Fruit fly (Drosophila melanogaster) whole organism, embryonic: ENCODE measurements around the gene CG12206.
A peak's percentile ranks its signal among the peaks of the same experiment; 100 is the strongest.

Experiments
- Bgb ChIP-seq: fragments of 200-800 bp; sonication (Bioruptor generic); IDR thresholded peaks from 2 replicates; pipeline ENCODE4 v1.3.6; 2022; ENCODE audit warnings: missing biosample characterization, missing genetic modification characterization; ENCODE audit not compliant: partially characterized antibody
- BtbVII ChIP-seq: fragments of 200-800 bp; sonication (Bioruptor generic); optimal IDR thresholded peaks from 3 replicates; lab custom pipeline; 2017; ENCODE audit warnings: missing biosample characterization, mild to moderate bottlenecking, missing genetic modification characterization
- CG11695 ChIP-seq: fragments of 200-800 bp; sonication (Bioruptor generic); IDR thresholded peaks from 3 replicates; pipeline ENCODE4 v1.3.6; 2022; ENCODE audit warnings: missing biosample characterization, missing genetic modification characterization
- CG12769 ChIP-seq: fragments of 200-800 bp; sonication (Bioruptor generic); optimal IDR thresholded peaks from 2 replicates; lab custom pipeline; 2019; ENCODE audit warnings: missing biosample characterization, mild to moderate bottlenecking, missing genetic modification characterization, moderate library complexity
- CG13424 ChIP-seq: fragments of 200-800 bp; sonication (Bioruptor generic); optimal IDR thresholded peaks from 2 replicates; lab custom pipeline; 2019; ENCODE audit warnings: missing biosample characterization, mild to moderate bottlenecking, missing genetic modification characterization, moderate library complexity
- CG13624 ChIP-seq: fragments of 200-800 bp; sonication (Bioruptor generic); optimal IDR thresholded peaks from 2 replicates; lab custom pipeline; 2016; ENCODE audit warnings: missing biosample characterization, missing genetic modification characterization
- CG13894 ChIP-seq: fragments of 200-800 bp; sonication (Bioruptor generic); optimal IDR thresholded peaks from 3 replicates; lab custom pipeline; 2018; ENCODE audit warnings: missing biosample characterization, mild to moderate bottlenecking, missing genetic modification characterization, moderate library complexity
- CG1529 ChIP-seq: fragments of 200-800 bp; sonication (Bioruptor generic); optimal IDR thresholded peaks from 3 replicates; lab custom pipeline; 2018; ENCODE audit warnings: missing biosample characterization, missing genetic modification characterization
- CG15696 ChIP-seq: fragments of 200-800 bp; sonication (Bioruptor generic); optimal IDR thresholded peaks from 2 replicates; lab custom pipeline; 2019; ENCODE audit warnings: missing biosample characterization, mild to moderate bottlenecking, missing genetic modification characterization, moderate library complexity
- CG1832 ChIP-seq: fragments of 200-800 bp; sonication (Bioruptor generic); optimal IDR thresholded peaks from 2 replicates; lab custom pipeline; 2017; ENCODE audit warnings: missing biosample characterization, mild to moderate bottlenecking, missing genetic modification characterization, inconsistent platforms
- CG2120 ChIP-seq: fragments of 200-800 bp; sonication (Bioruptor generic); optimal IDR thresholded peaks from 3 replicates; lab custom pipeline; 2016; ENCODE audit warnings: missing biosample characterization, missing genetic modification characterization
- CG31388 ChIP-seq: fragments of 200-800 bp; sonication (Bioruptor generic); optimal IDR thresholded peaks from 2 replicates; lab custom pipeline; 2016; ENCODE audit warnings: missing biosample characterization, missing genetic modification characterization
- CG32532 ChIP-seq: fragments of 200-800 bp; sonication (Bioruptor generic); IDR thresholded peaks from 2 replicates; pipeline ENCODE4 v1.3.6; 2022; ENCODE audit warnings: missing biosample characterization, missing genetic modification characterization
- CG3407 ChIP-seq: fragments of 200-800 bp; sonication (Bioruptor generic); optimal IDR thresholded peaks from 2 replicates; lab custom pipeline; 2018; ENCODE audit warnings: missing biosample characterization, mild to moderate bottlenecking, missing genetic modification characterization
- CG34376 ChIP-seq: fragments of 200-800 bp; sonication (Bioruptor generic); optimal IDR thresholded peaks from 2 replicates; lab custom pipeline; 2018; ENCODE audit warnings: missing biosample characterization, mild to moderate bottlenecking, missing genetic modification characterization
- CG42726 ChIP-seq: fragments of 200-800 bp; sonication (Bioruptor generic); IDR thresholded peaks from 2 replicates; pipeline ENCODE4 v1.3.6; 2022; ENCODE audit warnings: missing biosample characterization, missing genetic modification characterization; ENCODE audit not compliant: partially characterized antibody
- CG4730 ChIP-seq: fragments of 200-800 bp; sonication (Bioruptor generic); IDR thresholded peaks from 2 replicates; pipeline ENCODE4 v1.3.6; 2022; ENCODE audit warnings: missing biosample characterization, missing genetic modification characterization
- CG7987 ChIP-seq: fragments of 200-800 bp; sonication (Bioruptor generic); optimal IDR thresholded peaks from 2 replicates; lab custom pipeline; 2018; ENCODE audit warnings: missing biosample characterization, mild to moderate bottlenecking, missing genetic modification characterization, moderate library complexity
- CG9797 ChIP-seq: fragments of 200-800 bp; sonication (Bioruptor generic); optimal IDR thresholded peaks from 3 replicates; lab custom pipeline; 2018; ENCODE audit warnings: missing biosample characterization, mild to moderate bottlenecking, missing genetic modification characterization
- D ChIP-seq, 2 experiments: fragments of 200-800 bp in 1 of 2; fragments of >200 bp in 1 of 2; sonication (Bioruptor generic) in 1 of 2; optimal IDR thresholded peaks; 2 replicates in 1 of 2; 3 replicates in 1 of 2; lab custom pipeline; 2017; ENCODE audit warnings: mild to moderate bottlenecking in 1 of 2, missing biosample characterization in 1 of 2, missing genetic modification characterization in 1 of 2, missing genetic modification reagents in 1 of 2
- Dip3 ChIP-seq: fragments of 200-800 bp; sonication (Bioruptor generic); optimal IDR thresholded peaks from 3 replicates; lab custom pipeline; 2016; ENCODE audit warnings: missing biosample characterization, missing genetic modification characterization
- Drgx ChIP-seq: fragments of 200-800 bp; sonication (Bioruptor generic); IDR thresholded peaks from 2 replicates; pipeline ENCODE4 v1.3.6; 2022; ENCODE audit warnings: missing biosample characterization, missing genetic modification characterization
- Eip74EF ChIP-seq, 2 experiments: fragments of 200-800 bp in 1 of 2; fragments of >200 bp in 1 of 2; sonication (Bioruptor generic) in 1 of 2; optimal IDR thresholded peaks; 2 replicates each; lab custom pipeline; 2017 to 2019; ENCODE audit warnings: missing biosample characterization in 2 of 2, missing genetic modification characterization in 2 of 2, mild to moderate bottlenecking in 1 of 2, moderate library complexity in 1 of 2
- HmgZ ChIP-seq: fragments of 200-800 bp; sonication (Bioruptor generic); optimal IDR thresholded peaks from 2 replicates; lab custom pipeline; 2018; ENCODE audit warnings: missing biosample characterization, mild to moderate bottlenecking, missing genetic modification characterization
- Hr78 ChIP-seq, 2 experiments: fragments of 200-800 bp in 1 of 2; fragments of >200 bp in 1 of 2; sonication (Bioruptor generic) in 1 of 2; optimal IDR thresholded peaks; 2 replicates each; lab custom pipeline; 2017 to 2019; ENCODE audit warnings: missing biosample characterization in 2 of 2, missing genetic modification characterization in 2 of 2, mild to moderate bottlenecking in 1 of 2, moderate library complexity in 1 of 2
- Hsf ChIP-seq: fragments of 200-800 bp; sonication (Bioruptor generic); optimal IDR thresholded peaks from 3 replicates; lab custom pipeline; 2016; ENCODE audit warnings: missing biosample characterization, missing genetic modification characterization
- Med ChIP-seq: fragments of 200-800 bp; sonication (Bioruptor generic); peaks from one replicate; lab custom pipeline; 2016; ENCODE audit warnings: missing biosample characterization, missing genetic modification characterization, mild to moderate bottlenecking, inconsistent platforms, moderate library complexity
- PHDP ChIP-seq: fragments of 200-800 bp; sonication (Bioruptor generic); optimal IDR thresholded peaks from 3 replicates; lab custom pipeline; 2018; ENCODE audit warnings: missing biosample characterization, mild to moderate bottlenecking, missing genetic modification characterization, moderate library complexity
- Sox102F ChIP-seq: fragments of 200-800 bp; sonication (Bioruptor generic); optimal IDR thresholded peaks from 2 replicates; lab custom pipeline; 2018; ENCODE audit warnings: missing biosample characterization, mild to moderate bottlenecking, missing genetic modification characterization, moderate library complexity
- Ssrp ChIP-seq: fragments of 200-800 bp; sonication (Bioruptor generic); optimal IDR thresholded peaks from 2 replicates; lab custom pipeline; 2018; ENCODE audit warnings: missing biosample characterization, mild to moderate bottlenecking, missing genetic modification characterization, moderate library complexity
- Usf ChIP-seq: fragments of 200-800 bp; sonication (Bioruptor generic); optimal IDR thresholded peaks from 2 replicates; lab custom pipeline; 2017; ENCODE audit warnings: missing genotype, missing biosample characterization, missing genetic modification characterization
- al ChIP-seq: fragments of 200-800 bp; sonication (Bioruptor generic); IDR thresholded peaks from 2 replicates; pipeline ENCODE4 v1.3.6; 2022; ENCODE audit warnings: missing biosample characterization, missing genetic modification characterization
- bab2 ChIP-seq: fragments of 200-800 bp; sonication (Bioruptor generic); optimal IDR thresholded peaks from 2 replicates; lab custom pipeline; 2016; ENCODE audit warnings: missing biosample characterization, missing genetic modification characterization
- cas ChIP-seq: fragments of 200-800 bp; sonication (Bioruptor generic); IDR thresholded peaks from 2 replicates; pipeline ENCODE4 v1.3.6; 2022; ENCODE audit warnings: missing biosample characterization, missing genetic modification characterization
- crp ChIP-seq, 2 experiments: fragments of 200-800 bp; sonication (Bioruptor generic); optimal IDR thresholded peaks; 2 replicates in 1 of 2; 3 replicates in 1 of 2; lab custom pipeline; 2017; ENCODE audit warnings: missing biosample characterization in 2 of 2, missing genetic modification characterization in 2 of 2, mild to moderate bottlenecking in 1 of 2, moderate library complexity in 1 of 2
- dan ChIP-seq: fragments of 200-800 bp; sonication (Bioruptor generic); IDR thresholded peaks from 2 replicates; pipeline ENCODE4 v1.3.6; 2022; ENCODE audit warnings: missing biosample characterization, missing genetic modification characterization
- disco-r ChIP-seq: fragments of 200-800 bp; sonication (Bioruptor generic); optimal IDR thresholded peaks from 2 replicates; lab custom pipeline; 2016; ENCODE audit warnings: missing biosample characterization, missing genetic modification characterization
- dmrt99B ChIP-seq: fragments of 200-800 bp; sonication (Bioruptor generic); optimal IDR thresholded peaks from 2 replicates; lab custom pipeline; 2018; ENCODE audit warnings: missing biosample characterization, mild to moderate bottlenecking, missing genetic modification characterization, moderate library complexity
- gem ChIP-seq: fragments of 200-800 bp; sonication (Bioruptor generic); optimal IDR thresholded peaks from 2 replicates; lab custom pipeline; 2019; ENCODE audit warnings: missing biosample characterization, mild to moderate bottlenecking, missing genetic modification characterization, moderate library complexity
- gsb ChIP-seq: fragments of 200-800 bp; sonication (Bioruptor generic); IDR thresholded peaks from 2 replicates; pipeline ENCODE4 v1.3.6; 2022; ENCODE audit warnings: missing biosample characterization, missing genetic modification characterization
- hkb ChIP-seq, 2 experiments: fragments of 200-800 bp in 1 of 2; fragments of >200 bp in 1 of 2; sonication (Bioruptor generic) in 1 of 2; IDR thresholded peaks in 1 of 2; optimal IDR thresholded peaks in 1 of 2; 2 replicates each; pipeline versions ENCODE4 v1.3.6 to Lab custom; 2017 to 2022; ENCODE audit warnings: missing biosample characterization in 1 of 2, missing genetic modification characterization in 1 of 2
- lmd ChIP-seq: fragments of 200-800 bp; sonication (Bioruptor generic); IDR thresholded peaks from 2 replicates; pipeline ENCODE4 v1.3.6; 2022; ENCODE audit warnings: missing biosample characterization, missing genetic modification characterization
- onecut ChIP-seq: fragments of 200-800 bp; sonication (Bioruptor generic); IDR thresholded peaks from 2 replicates; pipeline ENCODE4 v1.3.6; 2022; ENCODE audit warnings: missing biosample characterization, missing genetic modification characterization
- pnt ChIP-seq: fragments of 200-800 bp; sonication (Bioruptor generic); optimal IDR thresholded peaks from 3 replicates; lab custom pipeline; 2016; ENCODE audit warnings: missing biosample characterization, missing genetic modification characterization
- sens ChIP-seq: fragments of 200-800 bp; sonication (Bioruptor generic); peaks from one replicate; lab custom pipeline; 2016; ENCODE audit warnings: missing biosample characterization, missing genetic modification characterization
- slbo ChIP-seq: fragments of 200-800 bp; sonication (Bioruptor generic); IDR thresholded peaks from 2 replicates; pipeline ENCODE4 v1.3.6; 2022; ENCODE audit warnings: missing biosample characterization, missing genetic modification characterization
- ssp ChIP-seq: fragments of 200-800 bp; sonication (Bioruptor generic); IDR thresholded peaks from 2 replicates; pipeline ENCODE4 v1.3.6; 2022; ENCODE audit warnings: missing biosample characterization, missing genetic modification characterization
- tgo ChIP-seq: fragments of 200-800 bp; sonication (Bioruptor generic); IDR thresholded peaks from 3 replicates; pipeline ENCODE4 v1.3.6; 2022; ENCODE audit warnings: missing biosample characterization, missing genetic modification characterization
- wdn ChIP-seq: fragments of 200-800 bp; sonication (Bioruptor generic); IDR thresholded peaks from 2 replicates; pipeline ENCODE4 v1.3.6; 2022; ENCODE audit warnings: missing biosample characterization, missing genetic modification characterization

CG12206 gene

dm6 chrX:3457518-3457917 lies 16.8 kb downstream of the CG12206 start:
- no peak for TF ChIP-seq ssp
- TF ChIP-seq PHDP: no peak
- peak; percentile 43 for TF ChIP-seq Med (GFP tag; lab: Kevin White, UChicago)
- TF ChIP-seq tgo: no peak
- no peak for TF ChIP-seq CG1832 (GFP tag; lab: Kevin White, UChicago)
- TF ChIP-seq CG13894 (tag; lab: Kevin White, UChicago): peak; percentile 27
- peak; percentile 54 for TF ChIP-seq Drgx (GFP tag; lab: Robert Waterston, UW)
- TF ChIP-seq dmrt99B (tag; lab: Kevin White, UChicago): no peak
- peak; percentile 25; the same call in 1 of the 2 replicates for TF ChIP-seq lmd
- peak; percentile 15 for TF ChIP-seq gem (tag; lab: Kevin White, UChicago)
- TF ChIP-seq Hr78 (GFP tag; optimal IDR thresholded peaks at IDR 0.05; lab: Kevin White, UChicago): no peak
- peak; percentile 53 for TF ChIP-seq slbo (GFP tag; lab: Robert Waterston, UW)
- 0 out of 2 replicates have a peak, but pooled peaks have one; percentile 10 for TF ChIP-seq al (GFP tag; lab: Robert Waterston, UW)
- peak; percentile 16 for TF ChIP-seq CG2120
- no peak for TF ChIP-seq bab2 (GFP tag; lab: Kevin White, UChicago)
- TF ChIP-seq CG34376 (GFP tag; lab: Kevin White, UChicago): no peak
- TF ChIP-seq CG3407 (GFP tag; lab: Kevin White, UChicago): no peak
- TF ChIP-seq CG11695 (GFP tag; lab: Robert Waterston, UW): no peak
- peak; percentile 25; the same call in 1 of the 2 replicates for TF ChIP-seq CG32532 (GFP tag; lab: Robert Waterston, UW)
- TF ChIP-seq crp (GFP tag; optimal IDR thresholded peaks at IDR 0.05; lab: Kevin White, UChicago): no peak
- peak; percentile 5 for TF ChIP-seq Hsf (GFP tag; lab: Kevin White, UChicago)
- peak; percentile 2 for TF ChIP-seq Sox102F (GFP tag; lab: Kevin White, UChicago)
- peak; percentile 73 for TF ChIP-seq sens (GFP tag; lab: Kevin White, UChicago)

- TF ChIP-seq CG9797: no peak
- peak; percentile 16 for TF ChIP-seq BtbVII (GFP tag; lab: Kevin White, UChicago)
- TF ChIP-seq CG13624 (GFP tag; lab: Kevin White, UChicago): no peak
- peak in 1 of 2 experiments; percentile 37 for TF ChIP-seq Eip74EF (GFP tag; optimal IDR thresholded peaks at IDR 0.05; lab: Kevin White, UChicago)
- TF ChIP-seq pnt (GFP tag; lab: Kevin White, UChicago): peak; percentile 4
- no peak for TF ChIP-seq cas (GFP tag; lab: Robert Waterston, UW)
- TF ChIP-seq CG7987 (GFP tag; lab: Kevin White, UChicago): no peak
- no peak for TF ChIP-seq CG1529 (GFP tag; lab: Kevin White, UChicago)
- TF ChIP-seq wdn: no peak
- TF ChIP-seq CG13424 (tag; lab: Kevin White, UChicago): peak; percentile 66
- no peak for TF ChIP-seq HmgZ (tag; lab: Kevin White, UChicago)
- no peak for TF ChIP-seq gsb (GFP tag; lab: Robert Waterston, UW)
- TF ChIP-seq Ssrp: peak; percentile 65
- no peak for TF ChIP-seq Usf (GFP tag; lab: Kevin White, UChicago)
- TF ChIP-seq CG4730 (GFP tag; lab: Robert Waterston, UW): no peak
- TF ChIP-seq D (optimal IDR thresholded peaks at IDR 0.05; lab: Kevin White, UChicago): no peak
- peak; percentile 45 for TF ChIP-seq D (GFP tag; optimal IDR thresholded peaks at IDR 0.05; lab: Kevin White, UChicago)
- no peak for TF ChIP-seq Dip3 (GFP tag; lab: Kevin White, UChicago)
- TF ChIP-seq Bgb: no peak
- no peak for TF ChIP-seq disco-r
- TF ChIP-seq CG15696: no peak
- no peak for TF ChIP-seq hkb (optimal IDR thresholded peaks at IDR 0.05; lab: Kevin White, UChicago)
- 0 out of 2 replicates have a peak, but pooled peaks have one; percentile 25 for TF ChIP-seq hkb (GFP tag; IDR thresholded peaks at IDR 0.05; lab: Robert Waterston, UW)
- TF ChIP-seq dan (GFP tag; lab: Robert Waterston, UW): no peak
- peak; percentile 29 for TF ChIP-seq CG12769
- no peak for TF ChIP-seq CG42726
- TF ChIP-seq onecut (GFP tag; lab: Robert Waterston, UW): no peak
- no peak for TF ChIP-seq CG31388
Measured at dm6 chrX:3455431-3456001, 18.8 kb downstream of the CG12206 start.
